Fruit fly (Drosophila melanogaster): ENCODE results near the gene CG7330.

Gene CG7330

dm6 chr3L:18121889-18122288, 26.8 kb upstream of the CG7330 start, which contains the start of gene CG42853:
Gene CG42853, minus strand, starts transcription at chr3L:18121989.
- TF ChIP-seq Ets98B (GFP tag; IDR thresholded peaks at IDR 0.05): no peak
- no peak for TF ChIP-seq fd96Ca (GFP tag; IDR thresholded peaks at IDR 0.05)
- no peak for TF ChIP-seq CG10348 (GFP tag; IDR thresholded peaks at IDR 0.05)
- TF ChIP-seq Snoo (tag; optimal IDR thresholded peaks at IDR 0.05): no peak
- TF ChIP-seq CG34367 (tag; optimal IDR thresholded peaks at IDR 0.05): no peak
- TF ChIP-seq CG14655 (GFP tag; optimal IDR thresholded peaks at IDR 0.05): no peak
- TF ChIP-seq CG8301 (tag; optimal IDR thresholded peaks at IDR 0.05): no peak
- no peak for TF ChIP-seq gl (tag; optimal IDR thresholded peaks at IDR 0.05)
- TF ChIP-seq CG32121 (GFP tag; IDR thresholded peaks at IDR 0.05): no peak
- no peak for TF ChIP-seq CG8159 (tag; optimal IDR thresholded peaks at IDR 0.05)
- TF ChIP-seq CG12605 (GFP tag; IDR thresholded peaks at IDR 0.05): no peak
- no peak for TF ChIP-seq CG9948 (tag; optimal IDR thresholded peaks at IDR 0.05)

- no peak for TF ChIP-seq Snoo (tag; optimal IDR thresholded peaks at IDR 0.05)
- no peak for TF ChIP-seq D1 (tag; optimal IDR thresholded peaks at IDR 0.05)
- TF ChIP-seq CG32121 (GFP tag; IDR thresholded peaks at IDR 0.05): no peak
- TF ChIP-seq CG8159 (tag; optimal IDR thresholded peaks at IDR 0.05): no peak
- TF ChIP-seq CG12605 (GFP tag; IDR thresholded peaks at IDR 0.05): no peak
- TF ChIP-seq CG14655 (GFP tag; optimal IDR thresholded peaks at IDR 0.05): no peak
- no peak for TF ChIP-seq CG8301 (tag; optimal IDR thresholded peaks at IDR 0.05)
- no peak for TF ChIP-seq fd96Ca (GFP tag; IDR thresholded peaks at IDR 0.05)
- no peak for TF ChIP-seq rn (GFP tag; IDR thresholded peaks at IDR 0.05)
- no peak for TF ChIP-seq Ets98B (GFP tag; IDR thresholded peaks at IDR 0.05)
- no peak for TF ChIP-seq CG34367 (tag; optimal IDR thresholded peaks at IDR 0.05)
- TF ChIP-seq CG17806 (tag; optimal IDR thresholded peaks at IDR 0.05): no peak
- no peak for TF ChIP-seq CG4496 (GFP tag; IDR thresholded peaks at IDR 0.05)
- TF ChIP-seq CG10348 (GFP tag; IDR thresholded peaks at IDR 0.05): no peak
Observed at dm6 chr3L:18124138-18124537, 24.6 kb upstream of the CG7330 start.

dm6 chr3L:18132589-18132988, 16.1 kb upstream of the CG7330 start, which contains the start of gene Cyp312a1:
Gene Cyp312a1, minus strand, starts transcription at chr3L:18132689.
- no peak for TF ChIP-seq D1 (tag; optimal IDR thresholded peaks at IDR 0.05)
- TF ChIP-seq CG32121 (GFP tag; IDR thresholded peaks at IDR 0.05): no peak
- no peak for TF ChIP-seq CG10348 (GFP tag; IDR thresholded peaks at IDR 0.05)
- TF ChIP-seq CG14655 (GFP tag; optimal IDR thresholded peaks at IDR 0.05): no peak
- no peak for TF ChIP-seq CG34367 (tag; optimal IDR thresholded peaks at IDR 0.05)
- TF ChIP-seq fd96Ca (GFP tag; IDR thresholded peaks at IDR 0.05): no peak
- no peak for TF ChIP-seq Pif1B (GFP tag; optimal IDR thresholded peaks at IDR 0.05)
- no peak for TF ChIP-seq CG15710 (tag; optimal IDR thresholded peaks at IDR 0.05)
- no peak for TF ChIP-seq CG17806 (tag; optimal IDR thresholded peaks at IDR 0.05)
- TF ChIP-seq CG9948 (tag; optimal IDR thresholded peaks at IDR 0.05): no peak
- TF ChIP-seq Snoo (tag; optimal IDR thresholded peaks at IDR 0.05): no peak
- TF ChIP-seq CG8159 (tag; optimal IDR thresholded peaks at IDR 0.05): no peak
- no peak for TF ChIP-seq gl (tag; optimal IDR thresholded peaks at IDR 0.05)
- no peak for TF ChIP-seq CG4496 (GFP tag; IDR thresholded peaks at IDR 0.05)
- no peak for TF ChIP-seq CG8301 (tag; optimal IDR thresholded peaks at IDR 0.05)
- TF ChIP-seq Pif1A (GFP tag; optimal IDR thresholded peaks at IDR 0.05): no peak

dm6 chr3L:18137197-18137596, 11.5 kb upstream of the CG7330 start:
- TF ChIP-seq Ets98B (GFP tag; IDR thresholded peaks at IDR 0.05): no peak
- peak; percentile 31 for TF ChIP-seq Pif1A (GFP tag; optimal IDR thresholded peaks at IDR 0.05)
- TF ChIP-seq gl (tag; optimal IDR thresholded peaks at IDR 0.05): no peak
- 0 out of 2 replicates have a peak, but pooled peaks have one; percentile 7 for TF ChIP-seq CG10348 (GFP tag; IDR thresholded peaks at IDR 0.05)
- TF ChIP-seq CG9948 (tag; optimal IDR thresholded peaks at IDR 0.05): peak; percentile 22
- TF ChIP-seq CG12605 (GFP tag; IDR thresholded peaks at IDR 0.05): no peak
- TF ChIP-seq D1 (tag; optimal IDR thresholded peaks at IDR 0.05): no peak
- TF ChIP-seq EcR (GFP tag; optimal IDR thresholded peaks at IDR 0.05): peak; percentile 21
- no peak for TF ChIP-seq rn (GFP tag; IDR thresholded peaks at IDR 0.05)
- TF ChIP-seq CG32121 (GFP tag; IDR thresholded peaks at IDR 0.05): no peak
- TF ChIP-seq CG14655 (GFP tag; optimal IDR thresholded peaks at IDR 0.05): peak; percentile 22
- peak; percentile 55 for TF ChIP-seq Snoo (tag; optimal IDR thresholded peaks at IDR 0.05)
- peak; percentile 41 for TF ChIP-seq CG17806 (tag; optimal IDR thresholded peaks at IDR 0.05)
- TF ChIP-seq CG34367 (tag; optimal IDR thresholded peaks at IDR 0.05): peak; percentile 12
- TF ChIP-seq CG13204 (GFP tag; optimal IDR thresholded peaks at IDR 0.05): no peak
- TF ChIP-seq CG8159 (tag; optimal IDR thresholded peaks at IDR 0.05): peak; percentile 59
- TF ChIP-seq CG8301 (tag; optimal IDR thresholded peaks at IDR 0.05): no peak
- no peak for TF ChIP-seq fd96Ca (GFP tag; IDR thresholded peaks at IDR 0.05)
- TF ChIP-seq CG15710 (tag; optimal IDR thresholded peaks at IDR 0.05): peak; percentile 43
- no peak for TF ChIP-seq CG4496 (GFP tag; IDR thresholded peaks at IDR 0.05)
- TF ChIP-seq Pif1B (GFP tag; optimal IDR thresholded peaks at IDR 0.05): peak; percentile 49

dm6 chr3L:18138280-18138679, 10.4 kb upstream of the CG7330 start:
- TF ChIP-seq CG32121 (GFP tag; IDR thresholded peaks at IDR 0.05) (no peak), gl (tag; optimal IDR thresholded peaks at IDR 0.05) (no peak), Pif1A (GFP tag; optimal IDR thresholded peaks at IDR 0.05) (no peak), Snoo (tag; optimal IDR thresholded peaks at IDR 0.05) (no peak), CG9948 (tag; optimal IDR thresholded peaks at IDR 0.05) (no peak)

- TF ChIP-seq CG8301 (tag; optimal IDR thresholded peaks at IDR 0.05): no peak
- TF ChIP-seq CG34367 (tag; optimal IDR thresholded peaks at IDR 0.05): no peak
- TF ChIP-seq CG10348 (GFP tag; IDR thresholded peaks at IDR 0.05): no peak
- TF ChIP-seq CG17806 (tag; optimal IDR thresholded peaks at IDR 0.05): no peak
- peak; percentile 63; the same call in 1 of the 2 replicates for TF ChIP-seq Ets98B (GFP tag; IDR thresholded peaks at IDR 0.05)
- no peak for TF ChIP-seq gl (tag; optimal IDR thresholded peaks at IDR 0.05)
- peak; percentile 18; the same call in 1 of the 2 replicates for TF ChIP-seq CG12605 (GFP tag; IDR thresholded peaks at IDR 0.05)
- peak; percentile 24 for TF ChIP-seq Pif1B (GFP tag; optimal IDR thresholded peaks at IDR 0.05)
- no peak for TF ChIP-seq fd96Ca (GFP tag; IDR thresholded peaks at IDR 0.05)
- TF ChIP-seq CG13204 (GFP tag; optimal IDR thresholded peaks at IDR 0.05): no peak
- no peak for TF ChIP-seq rn (GFP tag; IDR thresholded peaks at IDR 0.05)
- no peak for TF ChIP-seq CG15710 (tag; optimal IDR thresholded peaks at IDR 0.05)
- TF ChIP-seq EcR (GFP tag; optimal IDR thresholded peaks at IDR 0.05): peak; percentile 85
- peak; percentile 62 for TF ChIP-seq CG4496 (GFP tag; IDR thresholded peaks at IDR 0.05)
- no peak for TF ChIP-seq CG14655 (GFP tag; optimal IDR thresholded peaks at IDR 0.05)
- TF ChIP-seq CG9948 (tag; optimal IDR thresholded peaks at IDR 0.05): no peak
- peak; percentile 55; the same call in 1 of the 2 replicates for TF ChIP-seq CG32121 (GFP tag; IDR thresholded peaks at IDR 0.05)
- no peak for TF ChIP-seq CG8159 (tag; optimal IDR thresholded peaks at IDR 0.05)
- peak; percentile 32 for TF ChIP-seq Pif1A (GFP tag; optimal IDR thresholded peaks at IDR 0.05)
- no peak for TF ChIP-seq D1 (tag; optimal IDR thresholded peaks at IDR 0.05)
Observed at dm6 chr3L:18139184-18139629, 9.5 kb upstream of the CG7330 start, which contains the start of gene geko. Gene geko, plus strand, starts transcription at chr3L:18139402.

Data from whole organism, pupa.